Worm (Caenorhabditis elegans): ENCODE measurements around the gene Y53F4B.23.

Gene Y53F4B.23

ce11 chrII:15076778-15077435 lies 47.4 kb upstream of the Y53F4B.23 start, which contains the start of gene Y53F4B.19 (continued):
- TF ChIP-seq nhr-90 (tag; optimal IDR thresholded peaks at IDR 0.05) (no peak), B0035.1 (tag; optimal IDR thresholded peaks at IDR 0.05) (no peak), T26A5.8 (tag; optimal IDR thresholded peaks at IDR 0.05) (no peak), F57C9.4 (tag; optimal IDR thresholded peaks at IDR 0.05) (no peak), mes-4 (tag; optimal IDR thresholded peaks at IDR 0.05) (no peak), ekl-4 (GFP tag; IDR thresholded peaks at IDR 0.05) (no peak), tlf-1 (GFP tag; optimal IDR thresholded peaks at IDR 0.05) (no peak), ztf-26 (tag; optimal IDR thresholded peaks at IDR 0.05) (no peak), nfya-1 (tag; optimal IDR thresholded peaks at IDR 0.05; ENCODE audit: borderline replicate concordance, insufficient read depth) (no peak), athp-1 (tag; optimal IDR thresholded peaks at IDR 0.05) (no peak), B0261.1 (tag; optimal IDR thresholded peaks at IDR 0.05) (no peak), ztf-6 (GFP tag; IDR thresholded peaks at IDR 0.05) (no peak), mel-28 (tag; optimal IDR thresholded peaks at IDR 0.05; ENCODE audit: borderline replicate concordance) (no peak), lsy-27 (tag; optimal IDR thresholded peaks at IDR 0.05; ENCODE audit: borderline replicate concordance, insufficient read depth) (no peak), dpff-1 (tag; optimal IDR thresholded peaks at IDR 0.05) (no peak), madf-3 (GFP tag; IDR thresholded peaks at IDR 0.05) (no peak), sptf-2 (GFP tag; optimal IDR thresholded peaks at IDR 0.05) (no peak), attf-5 (GFP tag; optimal IDR thresholded peaks at IDR 0.05) (no peak), somi-1 (GFP tag; optimal IDR thresholded peaks at IDR 0.05) (no peak), egl-44 (GFP tag; IDR thresholded peaks at IDR 0.05) (no peak), pha-4 (tag; optimal IDR thresholded peaks at IDR 0.05) (no peak), ets-4 (GFP tag; optimal IDR thresholded peaks at IDR 0.05) (no peak), ceh-91 (GFP tag; IDR thresholded peaks at IDR 0.05) (peak; percentile 77), ceh-100 (GFP tag; IDR thresholded peaks at IDR 0.05) (no peak), lin-35 (GFP tag; optimal IDR thresholded peaks at IDR 0.05) (no peak), snpc-3.4 (tag; optimal IDR thresholded peaks at IDR 0.05) (peak; percentile 58), mcd-1 (GFP tag; IDR thresholded peaks at IDR 0.05) (peak; percentile 90), rpc-1 (optimal IDR thresholded peaks at IDR 0.05) (no peak), rpc-1 (tag; optimal IDR thresholded peaks at IDR 0.05) (no peak), F37B4.10 (GFP tag; IDR thresholded peaks at IDR 0.05) (no peak), T07F8.4 (tag; optimal IDR thresholded peaks at IDR 0.05) (no peak), pbrm-1 (GFP tag; IDR thresholded peaks at IDR 0.05) (no peak), gei-17 (GFP tag; optimal IDR thresholded peaks at IDR 0.05) (no peak), efl-1 (GFP tag; optimal IDR thresholded peaks at IDR 0.05) (peak; percentile 71), cebp-1 (GFP tag; IDR thresholded peaks at IDR 0.05) (no peak), cebp-1 (tag; optimal IDR thresholded peaks at IDR 0.05) (no peak), snpc-1.1 (tag; optimal IDR thresholded peaks at IDR 0.05; ENCODE audit: insufficient read depth) (peak; percentile 74), Y53F4B.3 (GFP tag; IDR thresholded peaks at IDR 0.05) (no peak), rcor-1 (GFP tag; IDR thresholded peaks at IDR 0.05) (peak; percentile 62; the same call in 1 of the 2 replicates), ceh-79 (tag; optimal IDR thresholded peaks at IDR 0.05) (no peak), madf-6 (GFP tag; IDR thresholded peaks at IDR 0.05) (peak; percentile 98), lsl-1 (GFP tag; optimal IDR thresholded peaks at IDR 0.05) (peak; percentile 93), snpc-1.3 (tag; optimal IDR thresholded peaks at IDR 0.05; ENCODE audit: insufficient read depth) (peak; percentile 69), zfh-2 (GFP tag; conservative IDR thresholded peaks at IDR 0.05) (no peak), D2030.7 (GFP tag; IDR thresholded peaks at IDR 0.05) (peak; percentile 92), rec-8 (tag; optimal IDR thresholded peaks at IDR 0.05) (no peak), dpl-1 (GFP tag; optimal IDR thresholded peaks at IDR 0.05) (peak; percentile 39), F22D6.2 (tag; optimal IDR thresholded peaks at IDR 0.05) (no peak)
